Worm (Caenorhabditis elegans): ENCODE data around the gene daf-19.

DNA sequence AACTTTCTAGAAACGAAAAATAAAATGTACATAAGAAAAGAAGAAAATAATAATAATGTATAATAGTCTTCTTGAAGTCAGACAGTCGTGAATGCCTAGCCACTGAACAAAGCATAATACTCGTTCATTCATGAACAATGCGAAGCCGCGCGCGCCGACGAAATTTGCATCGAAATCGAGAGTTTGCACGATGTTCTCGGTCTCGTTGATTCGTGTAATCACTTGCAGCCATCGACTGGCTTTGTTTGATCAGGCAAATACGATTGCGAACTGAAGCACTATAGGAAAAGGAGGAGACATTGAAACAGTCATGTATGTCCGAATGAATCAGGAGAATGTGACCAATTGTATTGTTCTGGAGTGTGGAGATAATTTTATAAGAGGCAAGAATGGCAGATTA lies 34.6 kb upstream of the daf-19 start:
- TF ChIP-seq R02D3.7 (tag; optimal IDR thresholded peaks at IDR 0.05) (no peak), ztf-11 (tag; optimal IDR thresholded peaks at IDR 0.05) (no peak), unc-62 (GFP tag; optimal IDR thresholded peaks at IDR 0.05) (no peak), aly-2 (tag; optimal IDR thresholded peaks at IDR 0.05) (no peak), nhr-25 (tag; optimal IDR thresholded peaks at IDR 0.05) (peak; percentile 40), nhr-76 (tag; optimal IDR thresholded peaks at IDR 0.05) (no peak), ceh-9 (tag; optimal IDR thresholded peaks at IDR 0.05) (no peak), ceh-28 (tag; optimal IDR thresholded peaks at IDR 0.05) (no peak)
